Worm (Caenorhabditis elegans) whole organism, young adult: Measurements from ENCODE around the gene F53E4.1.

ENCODE experiments used
- C17E4.6 ChIP-seq: fragments of 200-800 bp; sonication (Bioruptor generic); IDR thresholded peaks from 2 replicates; pipeline ENCODE4 v1.3.6; 2022; ENCODE audit warnings: missing genetic modification reagents, missing genetic modification characterization, missing compliant biosample characterization
- F10E7.11 ChIP-seq: sonication (generic microtip); optimal IDR thresholded peaks from 2 replicates; lab custom pipeline; 2017; ENCODE audit warnings: mild to moderate bottlenecking, missing genetic modification characterization, moderate library complexity, missing compliant biosample characterization
- F22D6.2 ChIP-seq: sonication (generic microtip); optimal IDR thresholded peaks from 2 replicates; lab custom pipeline; 2016; ENCODE audit warnings: mild to moderate bottlenecking, missing genetic modification characterization, missing compliant biosample characterization
- K12H6.12 ChIP-seq: fragments of 200-800 bp; sonication (Bioruptor generic); optimal IDR thresholded peaks from 2 replicates; lab custom pipeline; 2018; ENCODE audit warnings: mild to moderate bottlenecking, missing genetic modification characterization, missing compliant biosample characterization
- T26A5.8 ChIP-seq: sonication (generic microtip); optimal IDR thresholded peaks from 2 replicates; lab custom pipeline; 2016; ENCODE audit warnings: missing genetic modification characterization, missing compliant biosample characterization
- akir-1 ChIP-seq: fragments of 200-800 bp; sonication (Bioruptor generic); optimal IDR thresholded peaks from 2 replicates; lab custom pipeline; 2018; ENCODE audit warnings: mild to moderate bottlenecking, missing genetic modification characterization, moderate library complexity, missing compliant biosample characterization
- ama-1 ChIP-seq, 3 experiments: fragments of 150-350 bp in 1 of 3; sonication (generic microtip) in 2 of 3; optimal IDR thresholded peaks; 2 replicates each; lab custom pipeline; 2014 to 2018; ENCODE audit warnings: missing biosample characterization in 2 of 3, missing genetic modification characterization in 2 of 3, missing genetic modification reagents in 2 of 3
- aptf-2 ChIP-seq: fragments of 200-800 bp; sonication (Bioruptor generic); conservative IDR thresholded peaks from 2 replicates; pipeline ENCODE4 v1.3.6; 2022; ENCODE audit warnings: missing genetic modification reagents, missing genetic modification characterization, missing compliant biosample characterization
- atf-7 ChIP-seq: sonication (generic microtip); optimal IDR thresholded peaks from 2 replicates; lab custom pipeline; 2017; ENCODE audit warnings: mild to moderate bottlenecking, missing genetic modification characterization, missing compliant biosample characterization
- athp-1 ChIP-seq: sonication (generic microtip); optimal IDR thresholded peaks from 2 replicates; lab custom pipeline; 2017; ENCODE audit warnings: mild to moderate bottlenecking, missing genetic modification characterization, missing compliant biosample characterization
- ceh-100 ChIP-seq: fragments of 200-800 bp; sonication (Bioruptor generic); IDR thresholded peaks from 2 replicates; pipeline ENCODE4 v1.3.6; 2022; ENCODE audit warnings: missing genetic modification reagents, missing genetic modification characterization, missing compliant biosample characterization
- ceh-27 ChIP-seq: fragments of 200-800 bp; sonication (Bioruptor generic); optimal IDR thresholded peaks from 2 replicates; lab custom pipeline; 2018; ENCODE audit warnings: mild to moderate bottlenecking, missing genetic modification characterization, moderate library complexity, missing compliant biosample characterization
- ceh-79 ChIP-seq: sonication (generic microtip); optimal IDR thresholded peaks from 2 replicates; lab custom pipeline; 2017; ENCODE audit warnings: mild to moderate bottlenecking, missing genetic modification characterization, missing compliant biosample characterization
- ceh-91 ChIP-seq: fragments of 200-800 bp; sonication (Bioruptor generic); IDR thresholded peaks from 2 replicates; pipeline ENCODE4 v1.3.6; 2022; ENCODE audit warnings: missing genetic modification reagents, missing genetic modification characterization, missing compliant biosample characterization
- dox-1 ChIP-seq: fragments of 200-800 bp; sonication (Bioruptor generic); IDR thresholded peaks from 2 replicates; pipeline ENCODE4 v1.3.6; 2022; ENCODE audit warnings: missing genetic modification reagents, missing genetic modification characterization, missing compliant biosample characterization
- dpff-1 ChIP-seq: sonication (generic microtip); optimal IDR thresholded peaks from 2 replicates; lab custom pipeline; 2017; ENCODE audit warnings: mild to moderate bottlenecking, missing genetic modification characterization, missing compliant biosample characterization
- efl-1 ChIP-seq: fragments of 150-350 bp; optimal IDR thresholded peaks from 2 replicates; lab custom pipeline; 2014; ENCODE audit warnings: missing biosample characterization, missing genetic modification reagents, missing genetic modification characterization
- egl-44 ChIP-seq: fragments of 200-800 bp; sonication (Bioruptor generic); IDR thresholded peaks from 2 replicates; pipeline ENCODE4 v1.3.6; 2022; ENCODE audit warnings: missing genetic modification reagents, missing genetic modification characterization, missing compliant biosample characterization
- hmg-20 ChIP-seq: fragments of 200-800 bp; sonication (Bioruptor generic); IDR thresholded peaks from 2 replicates; pipeline ENCODE4 v1.3.6; 2022; ENCODE audit warnings: missing genetic modification reagents, missing genetic modification characterization, missing compliant biosample characterization
- lin-26 ChIP-seq: fragments of 200-800 bp; sonication (Bioruptor generic); IDR thresholded peaks from 2 replicates; pipeline ENCODE4 v1.3.6; 2022; ENCODE audit warnings: missing genetic modification reagents, missing genetic modification characterization, missing compliant biosample characterization
- lin-35 ChIP-seq, 3 experiments: fragments of 150-350 bp in 2 of 3; sonication (generic microtip) in 1 of 3; optimal IDR thresholded peaks; 2 replicates each; lab custom pipeline; 2014 to 2018; ENCODE audit warnings: missing biosample characterization in 3 of 3, missing genetic modification characterization in 3 of 3, missing genetic modification reagents in 3 of 3
- lin-40 ChIP-seq: sonication (generic microtip); optimal IDR thresholded peaks from 2 replicates; lab custom pipeline; 2016; ENCODE audit warnings: missing genetic modification characterization, mild to moderate bottlenecking, missing compliant biosample characterization, missing genotype, missing genetic modification reagents
- madf-6 ChIP-seq: fragments of 200-800 bp; sonication (Bioruptor generic); IDR thresholded peaks from 2 replicates; pipeline ENCODE4 v1.3.6; 2022; ENCODE audit warnings: missing genetic modification reagents, missing genetic modification characterization, missing compliant biosample characterization
- mcd-1 ChIP-seq: fragments of 200-800 bp; sonication (Bioruptor generic); IDR thresholded peaks from 2 replicates; pipeline ENCODE4 v1.3.6; 2022; ENCODE audit warnings: missing genetic modification reagents, missing genetic modification characterization, missing compliant biosample characterization
- mes-4 ChIP-seq: sonication (generic microtip); optimal IDR thresholded peaks from 2 replicates; lab custom pipeline; 2016; ENCODE audit warnings: missing genotype, missing genetic modification characterization, missing compliant biosample characterization
- nfya-1 ChIP-seq: sonication (generic microtip); optimal IDR thresholded peaks from 2 replicates; lab custom pipeline; 2017; ENCODE audit warnings: antibody characterized with exemption, missing compliant biosample characterization, missing genetic modification characterization, borderline replicate concordance; ENCODE audit not compliant: insufficient read depth
- nhr-90 ChIP-seq: sonication (generic microtip); optimal IDR thresholded peaks from 2 replicates; lab custom pipeline; 2016; ENCODE audit warnings: missing genotype, mild to moderate bottlenecking, missing genetic modification characterization, missing compliant biosample characterization
- repo-1 ChIP-seq: sonication (generic microtip); optimal IDR thresholded peaks from 2 replicates; lab custom pipeline; 2017; ENCODE audit warnings: mild to moderate bottlenecking, missing genetic modification characterization, missing compliant biosample characterization
- rpc-1 ChIP-seq, 2 experiments: fragments of 150-350 bp in 1 of 2; sonication (generic microtip) in 1 of 2; optimal IDR thresholded peaks; 2 replicates each; lab custom pipeline; 2014 to 2018; ENCODE audit warnings: missing biosample characterization in 1 of 2, missing genetic modification characterization in 1 of 2, missing genetic modification reagents in 1 of 2, missing genotype in 1 of 2
- sea-2 ChIP-seq: fragments of 200-800 bp; sonication (Bioruptor generic); IDR thresholded peaks from 2 replicates; pipeline ENCODE4 v1.3.6; 2022; ENCODE audit warnings: missing genetic modification characterization, missing compliant biosample characterization
- snpc-4 ChIP-seq, 5 experiments: fragments of 150-350 bp in 1 of 5; sonication (generic microtip) in 4 of 5; optimal IDR thresholded peaks; 2 replicates each; lab custom pipeline; 2014 to 2018; ENCODE audit warnings: missing genetic modification characterization in 5 of 5, missing biosample characterization in 3 of 5, antibody characterized with exemption in 2 of 5, mild to moderate bottlenecking in 2 of 5, missing compliant biosample characterization in 2 of 5, missing genotype in 2 of 5, moderate library complexity in 2 of 5, missing genetic modification reagents in 1 of 5
- unc-62 ChIP-seq: fragments of 150-350 bp; optimal IDR thresholded peaks from 2 replicates; lab custom pipeline; 2014; ENCODE audit warnings: missing biosample characterization, missing genetic modification reagents, missing genetic modification characterization
- xnd-1 ChIP-seq: sonication (generic microtip); optimal IDR thresholded peaks from 2 replicates; lab custom pipeline; 2016; ENCODE audit warnings: missing genotype, missing genetic modification reagents, missing genetic modification characterization, missing compliant biosample characterization
- ztf-26 ChIP-seq: sonication (generic microtip); optimal IDR thresholded peaks from 2 replicates; lab custom pipeline; 2017; ENCODE audit warnings: missing genetic modification characterization, missing compliant biosample characterization
- ztf-6 ChIP-seq: fragments of 200-800 bp; sonication (Bioruptor generic); IDR thresholded peaks from 2 replicates; pipeline ENCODE4 v1.3.6; 2022; ENCODE audit warnings: missing genetic modification reagents, missing genetic modification characterization, missing compliant biosample characterization

The F53E4.1 gene

ce11 chrV:15638853-15639252, 29.2 kb downstream of the F53E4.1 start, which contains the start of gene srz-44:
Gene srz-44, minus strand, starts transcription at chrV:15638953.
- TF ChIP-seq F22D6.2 (tag; lab: Kevin White, UChicago): no peak
- no peak for TF ChIP-seq sea-2
- no peak for TF ChIP-seq unc-62 (GFP tag; lab: Kevin White, UChicago)
- TF ChIP-seq F10E7.11 (tag; lab: Kevin White, UChicago): no peak
- no peak for TF ChIP-seq ceh-91
- no peak for TF ChIP-seq lin-26 (GFP tag; lab: Robert Waterston, UW)
- TF ChIP-seq nhr-90 (tag; lab: Kevin White, UChicago): no peak
- no peak for TF ChIP-seq ceh-100
- TF ChIP-seq T26A5.8 (tag; lab: Kevin White, UChicago): no peak
- no peak for TF ChIP-seq rpc-1 (optimal IDR thresholded peaks at IDR 0.05; lab: Kevin White, UChicago)
- no peak for TF ChIP-seq rpc-1 (tag; optimal IDR thresholded peaks at IDR 0.05; lab: Kevin White, UChicago)
- TF ChIP-seq xnd-1: no peak
- TF ChIP-seq efl-1 (GFP tag; lab: Kevin White, UChicago): no peak
- no peak for TF ChIP-seq C17E4.6 (GFP tag; lab: Robert Waterston, UW)

- TF ChIP-seq mes-4 (tag; lab: Kevin White, UChicago) (no peak), ceh-79 (no peak), snpc-4 (GFP tag; optimal IDR thresholded peaks at IDR 0.05; lab: Kevin White, UChicago) (no peak), snpc-4 (tag; optimal IDR thresholded peaks at IDR 0.05; lab: Kevin White, UChicago) (no peak), atf-7 (no peak), nfya-1 (tag; lab: Kevin White, UChicago) (no peak)
Measured at ce11 chrV:15629543-15629942, 38.6 kb downstream of the F53E4.1 start, which contains the start of gene str-248. Gene str-248, minus strand, starts transcription at chrV:15629643.

- TF ChIP-seq lin-40 (tag; lab: Kevin White, UChicago) (no peak), aptf-2 (GFP tag; lab: Robert Waterston, UW) (no peak), dpff-1 (tag; lab: Kevin White, UChicago) (no peak), mcd-1 (GFP tag; lab: Robert Waterston, UW) (no peak), hmg-20 (GFP tag; lab: Robert Waterston, UW) (no peak), madf-6 (GFP tag; lab: Robert Waterston, UW) (no peak), ztf-26 (no peak), athp-1 (tag; lab: Kevin White, UChicago) (no peak), ama-1 (optimal IDR thresholded peaks at IDR 0.05; lab: Kevin White, UChicago) (no peak), ama-1 (GFP tag; optimal IDR thresholded peaks at IDR 0.05; lab: Kevin White, UChicago) (no peak), K12H6.12 (tag; lab: Kevin White, UChicago) (no peak), egl-44 (GFP tag; lab: Robert Waterston, UW) (no peak), ztf-6 (GFP tag; lab: Robert Waterston, UW) (no peak), repo-1 (no peak), ceh-27 (GFP tag; lab: Kevin White, UChicago) (no peak), dox-1 (GFP tag; lab: Robert Waterston, UW) (no peak), mes-4 (tag; lab: Kevin White, UChicago) (no peak), akir-1 (GFP tag; lab: Kevin White, UChicago) (no peak), atf-7 (no peak), lin-35 (GFP tag; optimal IDR thresholded peaks at IDR 0.05; lab: Kevin White, UChicago) (no peak)
Measured at ce11 chrV:15625561-15625960, 42.5 kb downstream of the F53E4.1 start, which contains the start of gene C55A1.11. Gene C55A1.11, plus strand, starts transcription at chrV:15625861.
